Worm (Caenorhabditis elegans) whole organism, midembryonic: Measurements from ENCODE around the gene nlp-36.

Experiments used
- klf-2 ChIP-seq: fragments of 200-800 bp; sonication (Bioruptor generic); conservative IDR thresholded peaks from 2 replicates; pipeline ENCODE4 v1.3.6; 2022; ENCODE audit warnings: missing genetic modification reagents, missing genetic modification characterization, missing compliant biosample characterization
- med-1 ChIP-seq: sonication (generic microtip); optimal IDR thresholded peaks from 2 replicates; lab custom pipeline; 2017; ENCODE audit warnings: missing genetic modification characterization, mild to moderate bottlenecking, missing compliant biosample characterization, antibody characterized with exemption, missing genetic modification reagents; ENCODE audit not compliant: insufficient read depth

DNA sequence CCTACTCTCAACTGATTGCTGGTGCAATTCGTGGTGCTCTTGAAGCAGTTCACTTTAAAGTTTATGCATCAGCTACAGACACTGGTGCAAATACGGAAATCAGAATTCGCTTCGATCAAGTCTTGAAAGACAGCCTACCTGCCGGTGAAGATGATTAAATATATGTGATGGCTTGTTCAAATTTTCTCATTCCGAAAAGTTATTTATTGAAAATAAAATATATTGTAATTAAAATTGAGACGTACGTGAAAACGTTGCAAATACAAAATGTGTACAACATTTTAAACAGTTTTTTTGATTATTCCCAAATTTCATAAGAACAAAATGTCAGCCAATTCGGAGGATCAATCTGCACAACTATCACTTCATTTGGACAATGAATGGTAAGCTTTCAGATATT lies 38.3 kb downstream of the nlp-36 start, which contains the start of gene ZK1098.6:
- TF ChIP-seq med-1 (GFP tag; lab: Kevin White, UChicago): no peak
- no peak for TF ChIP-seq klf-2
